Fruit fly (Drosophila melanogaster) whole organism, prepupa: ENCODE results near the gene fry.
A peak's percentile ranks its signal among the peaks of the same experiment; 100 is the strongest.

ENCODE experiments used
- Blimp-1 ChIP-seq: fragments of 200-800 bp; sonication (Bioruptor generic); optimal IDR thresholded peaks from 3 replicates; lab custom pipeline; 2017; ENCODE audit warnings: missing biosample characterization, missing genetic modification characterization, mild to moderate bottlenecking, moderate library complexity, missing genetic modification reagents
- CG10631 ChIP-seq: fragments of 200-800 bp; sonication (Bioruptor generic); optimal IDR thresholded peaks from 2 replicates; lab custom pipeline; 2016; ENCODE audit warnings: missing biosample characterization, missing genetic modification characterization
- CG10669 ChIP-seq: fragments of 200-800 bp; sonication (Bioruptor generic); optimal IDR thresholded peaks from 3 replicates; lab custom pipeline; 2018; ENCODE audit warnings: missing biosample characterization, mild to moderate bottlenecking, missing genetic modification characterization, moderate library complexity
- CG11294 ChIP-seq: fragments of 200-800 bp; sonication (Bioruptor generic); IDR thresholded peaks from 2 replicates; pipeline ENCODE4 v1.3.6; 2022; ENCODE audit warnings: missing biosample characterization, missing genetic modification characterization
- CG11762 ChIP-seq: fragments of 200-800 bp; sonication (Bioruptor generic); optimal IDR thresholded peaks from 3 replicates; lab custom pipeline; 2016; ENCODE audit warnings: missing biosample characterization, missing genetic modification characterization; ENCODE audit not compliant: insufficient read depth
- CG11902 ChIP-seq: fragments of 200-800 bp; sonication (Bioruptor generic); optimal IDR thresholded peaks from 3 replicates; lab custom pipeline; 2016; ENCODE audit warnings: missing biosample characterization, missing genetic modification characterization
- CG1621 ChIP-seq: fragments of 200-800 bp; sonication (Bioruptor generic); optimal IDR thresholded peaks from 3 replicates; lab custom pipeline; 2018; ENCODE audit warnings: missing biosample characterization, mild to moderate bottlenecking, missing genetic modification characterization
- CG16779 ChIP-seq: fragments of 200-800 bp; sonication (Bioruptor generic); optimal IDR thresholded peaks from 3 replicates; lab custom pipeline; 2017; ENCODE audit warnings: missing biosample characterization, mild to moderate bottlenecking, missing genetic modification characterization
- CG3032 ChIP-seq: fragments of 200-800 bp; optimal IDR thresholded peaks from 2 replicates; lab custom pipeline; 2019; ENCODE audit warnings: missing biosample characterization, mild to moderate bottlenecking, missing genetic modification characterization, moderate library complexity
- CG31627 ChIP-seq: fragments of 200-800 bp; sonication (Bioruptor generic); optimal IDR thresholded peaks from 3 replicates; lab custom pipeline; 2016; ENCODE audit warnings: missing biosample characterization, missing genetic modification characterization
- CG34406 ChIP-seq: fragments of 200-800 bp; sonication (Bioruptor generic); optimal IDR thresholded peaks from 3 replicates; lab custom pipeline; 2016; ENCODE audit warnings: missing biosample characterization, missing genetic modification characterization
- CG3919 ChIP-seq: fragments of 200-800 bp; sonication (Bioruptor generic); optimal IDR thresholded peaks from 3 replicates; lab custom pipeline; 2016; ENCODE audit warnings: missing biosample characterization, missing genetic modification characterization
- CG4318 ChIP-seq: fragments of 200-800 bp; sonication (Bioruptor generic); optimal IDR thresholded peaks from 3 replicates; lab custom pipeline; 2017; ENCODE audit warnings: missing biosample characterization, mild to moderate bottlenecking, missing genetic modification characterization
- CG6163 ChIP-seq: fragments of 200-800 bp; sonication (Bioruptor generic); IDR thresholded peaks from 3 replicates; pipeline ENCODE4 v1.3.6; 2022; ENCODE audit warnings: missing biosample characterization, missing genetic modification characterization
- CG6276 ChIP-seq: fragments of 200-800 bp; sonication (Bioruptor generic); optimal IDR thresholded peaks from 2 replicates; lab custom pipeline; 2017; ENCODE audit warnings: missing biosample characterization, mild to moderate bottlenecking, missing genetic modification characterization
- CG6792 ChIP-seq: fragments of 200-800 bp; sonication (Bioruptor generic); optimal IDR thresholded peaks from 3 replicates; lab custom pipeline; 2016; ENCODE audit warnings: missing biosample characterization, missing genetic modification characterization
- CG6808 ChIP-seq: fragments of 200-800 bp; sonication (Bioruptor generic); optimal IDR thresholded peaks from 3 replicates; lab custom pipeline; 2017; ENCODE audit warnings: missing biosample characterization, missing genetic modification characterization, mild to moderate bottlenecking, moderate library complexity, missing genetic modification reagents
- CG8119 ChIP-seq: fragments of 200-800 bp; sonication (Bioruptor generic); IDR thresholded peaks from 3 replicates; pipeline ENCODE4 v1.3.6; 2022; ENCODE audit warnings: missing biosample characterization, missing genetic modification characterization
- CG8319 ChIP-seq: fragments of 200-800 bp; sonication (Bioruptor generic); optimal IDR thresholded peaks from 3 replicates; lab custom pipeline; 2016; ENCODE audit warnings: missing biosample characterization, missing genetic modification characterization
- CG8632 ChIP-seq: fragments of 200-800 bp; sonication (Bioruptor generic); optimal IDR thresholded peaks from 3 replicates; lab custom pipeline; 2016; ENCODE audit warnings: missing biosample characterization, missing genetic modification characterization
- CG9139 ChIP-seq: fragments of 200-800 bp; sonication (Bioruptor generic); optimal IDR thresholded peaks from 3 replicates; lab custom pipeline; 2017; ENCODE audit warnings: missing biosample characterization, mild to moderate bottlenecking, missing genetic modification characterization
- Eip75B ChIP-seq: fragments of 200-800 bp; sonication (Bioruptor generic); optimal IDR thresholded peaks from 3 replicates; lab custom pipeline; 2016; ENCODE audit warnings: missing biosample characterization, missing genetic modification characterization
- Eip78C ChIP-seq: fragments of 200-800 bp; sonication (Bioruptor generic); peaks from one replicate; lab custom pipeline; 2016; ENCODE audit warnings: missing biosample characterization, missing genetic modification characterization
- Eip93F ChIP-seq: fragments of 200-800 bp; sonication (Bioruptor generic); optimal IDR thresholded peaks from 2 replicates; lab custom pipeline; 2016; ENCODE audit warnings: missing biosample characterization, mild to moderate bottlenecking, missing genetic modification characterization
- Ets21C ChIP-seq: fragments of 200-800 bp; sonication (Bioruptor generic); optimal IDR thresholded peaks from 3 replicates; lab custom pipeline; 2016; ENCODE audit warnings: missing biosample characterization, missing genetic modification characterization
- Gug ChIP-seq: fragments of 200-800 bp; sonication (Bioruptor generic); IDR thresholded peaks from 2 replicates; pipeline ENCODE4 v1.3.6; 2022; ENCODE audit warnings: missing biosample characterization, missing genetic modification characterization
- Hr38 ChIP-seq: sonication (Bioruptor generic); optimal IDR thresholded peaks from 2 replicates; lab custom pipeline; 2016; ENCODE audit warnings: missing biosample characterization, missing genetic modification characterization
- Hr39 ChIP-seq: fragments of 200-800 bp; sonication (Bioruptor generic); optimal IDR thresholded peaks from 2 replicates; lab custom pipeline; 2016; ENCODE audit warnings: missing biosample characterization, missing genetic modification characterization
- Lpt ChIP-seq: fragments of 200-800 bp; sonication (Bioruptor generic); optimal IDR thresholded peaks from 3 replicates; lab custom pipeline; 2016; ENCODE audit warnings: missing biosample characterization, missing genetic modification characterization
- Met ChIP-seq: fragments of 200-800 bp; sonication (Bioruptor generic); optimal IDR thresholded peaks from 3 replicates; lab custom pipeline; 2016; ENCODE audit warnings: missing biosample characterization, missing genetic modification characterization
- OdsH ChIP-seq: fragments of 200-800 bp; sonication (Bioruptor generic); optimal IDR thresholded peaks from 3 replicates; lab custom pipeline; 2016; ENCODE audit warnings: missing biosample characterization, missing genetic modification characterization
- Smox ChIP-seq: fragments of 200-800 bp; sonication (Bioruptor generic); optimal IDR thresholded peaks from 3 replicates; lab custom pipeline; 2016; ENCODE audit warnings: missing biosample characterization, missing genetic modification characterization
- Sox102F ChIP-seq: fragments of 200-800 bp; sonication (Bioruptor generic); optimal IDR thresholded peaks from 2 replicates; lab custom pipeline; 2016; ENCODE audit warnings: missing biosample characterization, mild to moderate bottlenecking, missing genetic modification characterization
- Sox15 ChIP-seq: fragments of 200-800 bp; sonication (Bioruptor generic); optimal IDR thresholded peaks from 3 replicates; lab custom pipeline; 2016; ENCODE audit warnings: missing biosample characterization, missing genetic modification characterization
- acj6 ChIP-seq: fragments of 200-800 bp; sonication (Bioruptor generic); optimal IDR thresholded peaks from 3 replicates; lab custom pipeline; 2016; ENCODE audit warnings: missing biosample characterization, missing genetic modification characterization
- cyc ChIP-seq: fragments of 200-800 bp; sonication (Bioruptor generic); optimal IDR thresholded peaks from 3 replicates; lab custom pipeline; 2016; ENCODE audit warnings: missing biosample characterization, missing genetic modification characterization
- dsx ChIP-seq: fragments of 200-800 bp; optimal IDR thresholded peaks from 3 replicates; lab custom pipeline; 2019; ENCODE audit warnings: missing biosample characterization, mild to moderate bottlenecking, missing genetic modification characterization, moderate library complexity; ENCODE audit not compliant: poor library complexity, severe bottlenecking
- eg ChIP-seq: fragments of 200-800 bp; sonication (Bioruptor generic); IDR thresholded peaks from 3 replicates; pipeline ENCODE4 v1.3.6; 2022; ENCODE audit warnings: missing biosample characterization, missing genetic modification characterization
- esn ChIP-seq: fragments of 200-800 bp; sonication (Bioruptor generic); optimal IDR thresholded peaks from 2 replicates; lab custom pipeline; 2016; ENCODE audit warnings: missing biosample characterization, mild to moderate bottlenecking, missing genetic modification characterization, moderate library complexity
- fd59A ChIP-seq: fragments of 200-800 bp; sonication (Bioruptor generic); optimal IDR thresholded peaks from 2 replicates; lab custom pipeline; 2017; ENCODE audit warnings: missing biosample characterization, mild to moderate bottlenecking, missing genetic modification characterization, missing genetic modification reagents
- fd85E ChIP-seq: fragments of 200-800 bp; sonication (Bioruptor generic); optimal IDR thresholded peaks from 3 replicates; lab custom pipeline; 2016; ENCODE audit warnings: missing biosample characterization, missing genetic modification characterization
- fkh ChIP-seq: fragments of 200-800 bp; sonication (Bioruptor generic); optimal IDR thresholded peaks from 3 replicates; lab custom pipeline; 2017; ENCODE audit warnings: missing biosample characterization, mild to moderate bottlenecking, missing genetic modification characterization, moderate library complexity
- lz ChIP-seq: fragments of 200-800 bp; sonication (Bioruptor generic); optimal IDR thresholded peaks from 3 replicates; lab custom pipeline; 2016; ENCODE audit warnings: missing biosample characterization, missing genetic modification characterization
- net ChIP-seq: fragments of 200-800 bp; sonication (Bioruptor generic); optimal IDR thresholded peaks from 3 replicates; lab custom pipeline; 2016; ENCODE audit warnings: missing biosample characterization, missing genetic modification characterization
- pdm3 ChIP-seq: fragments of 200-800 bp; sonication (Bioruptor generic); optimal IDR thresholded peaks from 3 replicates; lab custom pipeline; 2016; ENCODE audit warnings: missing biosample characterization, missing genetic modification characterization
- salr ChIP-seq, 2 experiments: fragments of 200-800 bp; sonication (Bioruptor generic); optimal IDR thresholded peaks; 3 replicates each; lab custom pipeline; 2016 to 2018; ENCODE audit warnings: missing biosample characterization in 2 of 2, missing genetic modification characterization in 2 of 2, mild to moderate bottlenecking in 1 of 2
- spab ChIP-seq: fragments of 200-800 bp; sonication (Bioruptor generic); optimal IDR thresholded peaks from 2 replicates; lab custom pipeline; 2017; ENCODE audit warnings: missing biosample characterization, mild to moderate bottlenecking, missing genetic modification characterization, missing genetic modification reagents
- ss ChIP-seq, 2 experiments: fragments of 200-800 bp; sonication (Bioruptor generic); optimal IDR thresholded peaks; 2 replicates in 1 of 2; 3 replicates in 1 of 2; lab custom pipeline; 2017 to 2018; ENCODE audit warnings: mild to moderate bottlenecking in 2 of 2, missing biosample characterization in 2 of 2, missing genetic modification characterization in 2 of 2, moderate library complexity in 1 of 2
- svp ChIP-seq: fragments of 200-800 bp; sonication (Bioruptor generic); peaks from one replicate; lab custom pipeline; 2016; ENCODE audit warnings: missing biosample characterization, missing genetic modification characterization
- topi ChIP-seq: fragments of 200-800 bp; sonication (Bioruptor generic); optimal IDR thresholded peaks from 3 replicates; lab custom pipeline; 2016; ENCODE audit warnings: missing biosample characterization, missing genetic modification characterization
- vri ChIP-seq: fragments of 200-800 bp; sonication (Bioruptor generic); optimal IDR thresholded peaks from 3 replicates; lab custom pipeline; 2016; ENCODE audit warnings: missing biosample characterization, mild to moderate bottlenecking, missing genetic modification characterization

fry gene

dm6 chr3L:9692892-9693551, 14.1 kb upstream of the fry start:
- TF ChIP-seq spab (GFP tag; lab: Kevin White, UChicago) (peak; percentile 95), CG11762 (GFP tag; lab: Kevin White, UChicago) (peak; percentile 92), Smox (GFP tag; lab: Kevin White, UChicago) (peak; percentile 95), CG3919 (peak; percentile 96), CG8119 (GFP tag; lab: Robert Waterston, UW) (peak; percentile 86), fd59A (GFP tag; lab: Kevin White, UChicago) (peak; percentile 95), CG10631 (GFP tag; lab: Kevin White, UChicago) (peak; percentile 96), topi (GFP tag; lab: Kevin White, UChicago) (peak; percentile 97), CG6792 (GFP tag; lab: Kevin White, UChicago) (peak; percentile 96), CG3032 (tag; lab: Kevin White, UChicago) (peak; percentile 93), fd85E (GFP tag; lab: Kevin White, UChicago) (peak; percentile 64), Met (GFP tag; lab: Kevin White, UChicago) (peak; percentile 96), CG11902 (GFP tag; lab: Kevin White, UChicago) (peak; percentile 93), eg (GFP tag; lab: Robert Waterston, UW) (peak; percentile 83; the same call in 2 of the 3 replicates), cyc (GFP tag; lab: Kevin White, UChicago) (peak; percentile 96), lz (GFP tag; lab: Kevin White, UChicago) (peak; percentile 97), acj6 (GFP tag; lab: Kevin White, UChicago) (peak; percentile 95), CG6276 (GFP tag; lab: Kevin White, UChicago) (peak; percentile 93), CG4318 (GFP tag; lab: Kevin White, UChicago) (peak; percentile 96), Eip78C (GFP tag; lab: Kevin White, UChicago) (peak; percentile 99), CG9139 (GFP tag; lab: Kevin White, UChicago) (peak; percentile 83), CG8632 (peak; percentile 94), salr (GFP tag; optimal IDR thresholded peaks at IDR 0.05; lab: Kevin White, UChicago) (peak; percentile 76 to 97), net (GFP tag; lab: Kevin White, UChicago) (peak; percentile 96), esn (GFP tag; lab: Kevin White, UChicago) (peak; percentile 98), CG10669 (peak; percentile 90), Eip93F (GFP tag; lab: Kevin White, UChicago) (peak; percentile 77), Gug (GFP tag; lab: Robert Waterston, UW) (peak; percentile 80; the same call in 1 of the 2 replicates), Hr39 (GFP tag; lab: Kevin White, UChicago) (peak; percentile 97), dsx (GFP tag; lab: Kevin White, UChicago) (peak; percentile 81), CG1621 (peak; percentile 78), fkh (GFP tag; lab: Kevin White, UChicago) (peak; percentile 78), Lpt (GFP tag; lab: Kevin White, UChicago) (peak; percentile 91), CG34406 (GFP tag; lab: Kevin White, UChicago) (peak; percentile 94), CG31627 (GFP tag; lab: Kevin White, UChicago) (peak; percentile 96), CG6808 (GFP tag; lab: Kevin White, UChicago) (peak; percentile 95), ss (GFP tag; optimal IDR thresholded peaks at IDR 0.05; lab: Kevin White, UChicago) (peak; percentile 88 to 94), pdm3 (peak; percentile 96), Sox102F (GFP tag; lab: Kevin White, UChicago) (peak; percentile 95), Hr38 (GFP tag; lab: Kevin White, UChicago) (peak; percentile 33), CG16779 (tag; lab: Kevin White, UChicago) (peak; percentile 80), Ets21C (peak; percentile 95), CG11294 (GFP tag; lab: Robert Waterston, UW) (peak; percentile 81), svp (peak; percentile 99), Blimp-1 (peak; percentile 86), vri (GFP tag; lab: Kevin White, UChicago) (peak; percentile 84), Eip75B (GFP tag; lab: Kevin White, UChicago) (peak; percentile 97), CG6163 (GFP tag; lab: Robert Waterston, UW) (peak; percentile 77), CG8319 (peak; percentile 90), OdsH (GFP tag; lab: Kevin White, UChicago) (peak; percentile 96), Sox15 (peak; percentile 95)
